Worm (Caenorhabditis elegans) whole organism, young adult: ENCODE results near the gene F15H10.10.
"Not testable (repeated sequence)": the region's sequence is repeated elsewhere in the genome, so short reads cannot be mapped to it uniquely, and the experiment has no call there.

Source experiments
- B0261.1 ChIP-seq: sonication (generic microtip); optimal IDR thresholded peaks from 2 replicates; lab custom pipeline; 2016; ENCODE audit warnings: mild to moderate bottlenecking, missing genetic modification characterization, moderate library complexity, missing compliant biosample characterization
- C17E4.6 ChIP-seq: fragments of 200-800 bp; sonication (Bioruptor generic); IDR thresholded peaks from 2 replicates; pipeline ENCODE4 v1.3.6; 2022; ENCODE audit warnings: missing genetic modification reagents, missing genetic modification characterization, missing compliant biosample characterization
- T26A5.8 ChIP-seq: sonication (generic microtip); optimal IDR thresholded peaks from 2 replicates; lab custom pipeline; 2016; ENCODE audit warnings: missing genetic modification characterization, missing compliant biosample characterization
- cebp-1 ChIP-seq, 2 experiments: fragments of 200-800 bp in 1 of 2; sonication (Bioruptor generic) in 1 of 2; sonication (generic microtip) in 1 of 2; IDR thresholded peaks in 1 of 2; optimal IDR thresholded peaks in 1 of 2; 2 replicates each; pipeline versions ENCODE4 v1.3.6 to Lab custom; 2017 to 2022; ENCODE audit warnings: missing compliant biosample characterization in 2 of 2, missing genetic modification characterization in 2 of 2, mild to moderate bottlenecking in 1 of 2, missing genetic modification reagents in 1 of 2, moderate library complexity in 1 of 2
- him-1 ChIP-seq: sonication (generic microtip); optimal IDR thresholded peaks from 2 replicates; lab custom pipeline; 2016; ENCODE audit warnings: missing genotype, missing genetic modification reagents, missing genetic modification characterization, missing compliant biosample characterization
- lir-1 ChIP-seq: fragments of 200-800 bp; sonication (Bioruptor generic); conservative IDR thresholded peaks from 2 replicates; pipeline ENCODE4 v1.3.6; 2022; ENCODE audit warnings: missing genetic modification reagents, missing genetic modification characterization, missing compliant biosample characterization
- mcd-1 ChIP-seq: fragments of 200-800 bp; sonication (Bioruptor generic); IDR thresholded peaks from 2 replicates; pipeline ENCODE4 v1.3.6; 2022; ENCODE audit warnings: missing genetic modification reagents, missing genetic modification characterization, missing compliant biosample characterization
- nfyb-1 ChIP-seq: fragments of 200-800 bp; sonication (Bioruptor generic); IDR thresholded peaks from 2 replicates; pipeline ENCODE4 v1.3.6; 2022; ENCODE audit warnings: missing genetic modification reagents, missing genetic modification characterization, missing compliant biosample characterization
- repo-1 ChIP-seq: sonication (generic microtip); optimal IDR thresholded peaks from 2 replicates; lab custom pipeline; 2017; ENCODE audit warnings: mild to moderate bottlenecking, missing genetic modification characterization, missing compliant biosample characterization
- sptf-2 ChIP-seq: fragments of 200-800 bp; sonication (Bioruptor generic); optimal IDR thresholded peaks from 2 replicates; lab custom pipeline; 2018; ENCODE audit warnings: mild to moderate bottlenecking, missing genetic modification characterization, missing compliant biosample characterization
- ztf-22 ChIP-seq: fragments of 200-800 bp; sonication (Bioruptor generic); optimal IDR thresholded peaks from 2 replicates; lab custom pipeline; 2018; ENCODE audit warnings: mild to moderate bottlenecking, missing genetic modification characterization, moderate library complexity, missing compliant biosample characterization
- ztf-6 ChIP-seq: fragments of 200-800 bp; sonication (Bioruptor generic); IDR thresholded peaks from 2 replicates; pipeline ENCODE4 v1.3.6; 2022; ENCODE audit warnings: missing genetic modification reagents, missing genetic modification characterization, missing compliant biosample characterization

DNA sequence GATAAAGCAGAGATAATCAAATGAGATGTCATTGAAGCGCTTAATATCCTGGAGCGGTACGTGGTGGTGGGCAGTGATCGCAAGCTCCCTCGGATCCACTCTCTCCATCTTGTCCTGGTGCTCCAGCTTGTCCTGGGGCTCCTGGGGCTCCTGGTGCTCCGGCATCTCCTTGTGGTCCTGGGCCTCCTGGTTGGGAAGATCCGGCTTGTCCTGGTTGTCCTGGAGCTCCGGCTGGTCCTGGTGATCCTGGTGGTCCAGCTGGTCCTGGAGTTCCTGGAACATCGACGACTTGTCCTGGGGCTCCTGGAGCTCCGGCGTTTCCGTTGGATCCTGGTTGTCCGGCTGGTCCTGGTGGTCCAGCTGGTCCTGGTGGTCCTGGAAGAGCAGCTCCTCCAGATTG is 7.1 kb upstream of the F15H10.10 start:
- not testable (repeated sequence) for TF ChIP-seq cebp-1 (GFP tag; IDR thresholded peaks at IDR 0.05; lab: Robert Waterston, UW); cebp-1 (tag; optimal IDR thresholded peaks at IDR 0.05; lab: Kevin White, UChicago); him-1 (tag; lab: Kevin White, UChicago); ztf-6 (GFP tag; lab: Robert Waterston, UW); mcd-1; T26A5.8; C17E4.6 (GFP tag; lab: Robert Waterston, UW); nfyb-1 (GFP tag; lab: Robert Waterston, UW); sptf-2 (GFP tag; lab: Kevin White, UChicago); lir-1 (GFP tag; lab: Robert Waterston, UW); B0261.1 (tag; lab: Kevin White, UChicago); repo-1 (tag; lab: Kevin White, UChicago); ztf-22 (GFP tag; lab: Kevin White, UChicago)
